Worm (Caenorhabditis elegans) whole organism, young adult: ENCODE data around the gene B0416.7.

Experiments used
- gei-17 ChIP-seq: fragments of 200-800 bp; sonication (Bioruptor generic); optimal IDR thresholded peaks from 2 replicates; lab custom pipeline; 2018; ENCODE audit warnings: mild to moderate bottlenecking, missing genetic modification characterization, missing compliant biosample characterization
- tlf-1 ChIP-seq: fragments of 200-800 bp; sonication (Bioruptor generic); optimal IDR thresholded peaks from 2 replicates; lab custom pipeline; 2018; ENCODE audit warnings: mild to moderate bottlenecking, missing genetic modification characterization, missing compliant biosample characterization

DNA sequence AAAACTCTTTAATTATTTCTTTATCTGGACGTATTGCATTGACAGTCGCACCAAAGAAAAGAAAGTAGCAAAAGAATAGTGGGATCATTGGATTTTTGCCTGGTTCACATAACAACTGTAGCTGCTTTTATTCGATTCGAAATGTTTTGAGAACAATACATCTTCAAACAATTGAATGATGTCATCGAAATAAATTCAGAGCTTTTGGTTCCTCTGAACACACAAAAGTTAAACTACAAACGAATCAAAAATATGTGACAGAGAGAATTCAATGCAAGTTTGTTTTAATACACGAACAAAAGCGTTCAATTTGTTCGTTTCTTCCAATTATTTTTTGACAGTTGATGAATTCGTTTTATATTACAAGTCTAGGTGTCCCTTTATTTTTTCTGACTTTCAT, 13.5 kb upstream of the B0416.7 start, which contains the start of gene H29C22.1:
- TF ChIP-seq tlf-1 (GFP tag; lab: Kevin White, UChicago) = no peak
- TF ChIP-seq gei-17 (GFP tag; lab: Kevin White, UChicago) = no peak
